2 worm cellular contexts compared by ENCODE assay signal in the genomic region with DNA sequence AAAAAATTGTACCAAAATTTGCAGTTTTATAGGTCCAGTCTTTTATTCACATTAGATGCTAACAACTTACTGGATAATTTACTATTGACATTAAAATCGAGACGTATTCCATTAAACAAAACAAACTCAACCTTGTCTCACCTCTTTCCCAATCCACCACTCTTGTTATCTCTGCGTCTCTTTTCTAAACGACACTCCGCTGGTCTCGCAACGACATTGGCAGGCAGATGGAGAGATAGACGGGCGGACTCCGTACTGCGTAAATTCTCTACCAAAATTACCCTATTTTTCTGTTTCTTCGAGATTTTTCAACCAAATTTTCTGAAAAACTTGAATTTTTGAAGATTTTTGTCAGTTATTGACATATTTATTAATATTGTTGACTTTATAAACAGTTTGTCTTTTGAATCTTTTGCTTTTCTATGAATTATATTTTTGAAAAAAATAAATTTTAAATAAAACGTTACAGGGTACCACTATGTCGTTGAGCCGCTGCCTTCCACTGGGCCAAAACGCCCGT.
TF ChIP-seq lines count a peak whose summit lies in the region.

asb-2 (plus strand) TSS at position 470 of the 520 bp plus-strand sequence.

TF ChIP-seq in whole organism, L1 larva, 84 proteins besides CTCF, POLR2A, EP300 and RAD21 (continued from another document and continues in another):
- TF ChIP-seq fkh-10 (GFP tag; optimal IDR thresholded peaks at IDR 0.05; lab: Kevin White, UChicago), result no peak
- peak; percentile 22 for TF ChIP-seq vab-15 (tag; optimal IDR thresholded peaks at IDR 0.05; lab: Kevin White, UChicago)
- TF ChIP-seq unc-62 (GFP tag; optimal IDR thresholded peaks at IDR 0.05; lab: Kevin White, UChicago), result no peak
- TF ChIP-seq lin-35 (GFP tag; optimal IDR thresholded peaks at IDR 0.05; lab: Kevin White, UChicago), result peak; percentile 79 to 92
- TF ChIP-seq unc-130 (tag; optimal IDR thresholded peaks at IDR 0.05; lab: Kevin White, UChicago), result peak; percentile 88
- peak; percentile 89 for TF ChIP-seq swsn-7 (tag; optimal IDR thresholded peaks at IDR 0.05; lab: Kevin White, UChicago)
- peak in 1 of 2 experiments; percentile 87 for TF ChIP-seq mdl-1 (tag; optimal IDR thresholded peaks at IDR 0.05; lab: Kevin White, UChicago)
- peak; percentile 58 for TF ChIP-seq egl-13 (tag; optimal IDR thresholded peaks at IDR 0.05; lab: Kevin White, UChicago)
- no peak for TF ChIP-seq unc-98 (GFP tag; IDR thresholded peaks at IDR 0.05; lab: Robert Waterston, UW)
- peak; percentile 48 for TF ChIP-seq nhr-237 (tag; optimal IDR thresholded peaks at IDR 0.05; lab: Kevin White, UChicago)
- TF ChIP-seq blmp-1 (tag; optimal IDR thresholded peaks at IDR 0.05; lab: Kevin White, UChicago), result no peak
- peak; percentile 70 for TF ChIP-seq grh-1 (GFP tag; IDR thresholded peaks at IDR 0.05; lab: Robert Waterston, UW)
- no peak for TF ChIP-seq pqm-1 (tag; optimal IDR thresholded peaks at IDR 0.05; lab: Kevin White, UChicago)
- peak; percentile 40 for TF ChIP-seq ama-1 (optimal IDR thresholded peaks at IDR 0.05; lab: Kevin White, UChicago)
- peak; percentile 23 for TF ChIP-seq lin-39 (tag; optimal IDR thresholded peaks at IDR 0.05; lab: Kevin White, UChicago)
- TF ChIP-seq ceh-88 (GFP tag; IDR thresholded peaks at IDR 0.05; lab: Robert Waterston, UW), result peak; percentile 35; the same call in 1 of the 2 replicates
- no peak for TF ChIP-seq sptf-1 (tag; optimal IDR thresholded peaks at IDR 0.05; lab: Kevin White, UChicago)
- TF ChIP-seq mab-9 (GFP tag; IDR thresholded peaks at IDR 0.05; lab: Robert Waterston, UW), result no peak
- peak; percentile 64 for TF ChIP-seq C04F5.9 (tag; optimal IDR thresholded peaks at IDR 0.05; lab: Kevin White, UChicago)
- TF ChIP-seq nhr-20 (tag; optimal IDR thresholded peaks at IDR 0.05; lab: Kevin White, UChicago), result peak; percentile 92
- TF ChIP-seq elt-2 (tag; optimal IDR thresholded peaks at IDR 0.05; lab: Kevin White, UChicago), result peak; percentile 32
- TF ChIP-seq isw-1 (GFP tag; IDR thresholded peaks at IDR 0.05; lab: Robert Waterston, UW), result peak; percentile 55
- TF ChIP-seq ceh-8 (GFP tag; optimal IDR thresholded peaks at IDR 0.05; lab: Kevin White, UChicago), result no peak
- peak; percentile 50 for TF ChIP-seq mef-2 (tag; optimal IDR thresholded peaks at IDR 0.05; lab: Kevin White, UChicago)
- TF ChIP-seq nhr-71 (tag; optimal IDR thresholded peaks at IDR 0.05; lab: Kevin White, UChicago), result peak; percentile 93
- no peak for TF ChIP-seq nhr-84 (tag; optimal IDR thresholded peaks at IDR 0.05; lab: Kevin White, UChicago)
- no peak for TF ChIP-seq hlh-4 (tag; optimal IDR thresholded peaks at IDR 0.05; lab: Kevin White, UChicago)
- TF ChIP-seq mep-1 (tag; optimal IDR thresholded peaks at IDR 0.05; lab: Kevin White, UChicago), result peak; percentile 95
- TF ChIP-seq egl-27 (tag; optimal IDR thresholded peaks at IDR 0.05; lab: Kevin White, UChicago), result no peak
- peak; percentile 71 for TF ChIP-seq snpc-4 (tag; optimal IDR thresholded peaks at IDR 0.05; lab: Kevin White, UChicago)
- no peak for TF ChIP-seq ets-5 (GFP tag; IDR thresholded peaks at IDR 0.05; lab: Robert Waterston, UW)
- TF ChIP-seq lin-13 (GFP tag; optimal IDR thresholded peaks at IDR 0.05; lab: Kevin White, UChicago), result peak; percentile 90
- TF ChIP-seq F16B12.6 (tag; optimal IDR thresholded peaks at IDR 0.05; lab: Kevin White, UChicago), result peak; percentile 56
- TF ChIP-seq nhr-77 (tag; optimal IDR thresholded peaks at IDR 0.05; lab: Kevin White, UChicago), result peak; percentile 80
- peak; percentile 86 for TF ChIP-seq nhr-90 (tag; optimal IDR thresholded peaks at IDR 0.05; lab: Kevin White, UChicago; ENCODE audit: poor library complexity)
- TF ChIP-seq nhr-85 (tag; lab: Kevin White, UChicago), result peak; percentile 92
- TF ChIP-seq pax-3 (tag; optimal IDR thresholded peaks at IDR 0.05; lab: Kevin White, UChicago), result peak; percentile 39
- TF ChIP-seq dsc-1 (tag; optimal IDR thresholded peaks at IDR 0.05; lab: Kevin White, UChicago), result peak; percentile 79
- TF ChIP-seq ces-1 (GFP tag; optimal IDR thresholded peaks at IDR 0.05; lab: Kevin White, UChicago), result no peak
- peak; percentile 47 for TF ChIP-seq aly-2 (tag; optimal IDR thresholded peaks at IDR 0.05; lab: Kevin White, UChicago)
- TF ChIP-seq zag-1 (tag; optimal IDR thresholded peaks at IDR 0.05; lab: Kevin White, UChicago), result no peak
- TF ChIP-seq nhr-47 (tag; optimal IDR thresholded peaks at IDR 0.05; lab: Kevin White, UChicago), result peak; percentile 90
- TF ChIP-seq hlh-17 (GFP tag; optimal IDR thresholded peaks at IDR 0.05; lab: Kevin White, UChicago; ENCODE audit: borderline replicate concordance), result no peak
- TF ChIP-seq lin-14 (GFP tag; optimal IDR thresholded peaks at IDR 0.05; lab: Kevin White, UChicago), result peak; percentile 93
- peak; percentile 80 for TF ChIP-seq fkh-8 (tag; optimal IDR thresholded peaks at IDR 0.05; lab: Kevin White, UChicago)
- TF ChIP-seq lir-3 (tag; optimal IDR thresholded peaks at IDR 0.05; lab: Kevin White, UChicago; ENCODE audit: poor library complexity), result peak; percentile 64
- TF ChIP-seq tlp-1 (tag; optimal IDR thresholded peaks at IDR 0.05; lab: Kevin White, UChicago), result no peak
- TF ChIP-seq fkh-4 (tag; optimal IDR thresholded peaks at IDR 0.05; lab: Kevin White, UChicago; ENCODE audit: borderline replicate concordance), result no peak
- TF ChIP-seq ceh-82 (tag; optimal IDR thresholded peaks at IDR 0.05; lab: Kevin White, UChicago), result peak; percentile 74 to 93 (median 79)
- TF ChIP-seq efl-1 (optimal IDR thresholded peaks at IDR 0.05; lab: Kevin White, UChicago), result peak; percentile 79 to 90
- peak; percentile 71 to 93 for TF ChIP-seq efl-1 (GFP tag; optimal IDR thresholded peaks at IDR 0.05 in 1 of 2; lab: Kevin White, UChicago)
- TF ChIP-seq lsy-2 (tag; optimal IDR thresholded peaks at IDR 0.05; lab: Kevin White, UChicago), result peak; percentile 85 to 92
- no peak for TF ChIP-seq C34B4.2 (tag; optimal IDR thresholded peaks at IDR 0.05; lab: Kevin White, UChicago)
- no peak for TF ChIP-seq zip-4 (GFP tag; optimal IDR thresholded peaks at IDR 0.05; lab: Kevin White, UChicago)
- TF ChIP-seq nhr-76 (tag; optimal IDR thresholded peaks at IDR 0.05; lab: Kevin White, UChicago), result no peak
- peak; percentile 89 for TF ChIP-seq C16A3.4 (tag; optimal IDR thresholded peaks at IDR 0.05; lab: Kevin White, UChicago)
- TF ChIP-seq hpl-2 (GFP tag; optimal IDR thresholded peaks at IDR 0.05; lab: Kevin White, UChicago), result peak; percentile 45
- TF ChIP-seq ceh-63 (GFP tag; optimal IDR thresholded peaks at IDR 0.05; lab: Kevin White, UChicago), result no peak
- peak; percentile 90 for TF ChIP-seq fos-1 (tag; optimal IDR thresholded peaks at IDR 0.05; lab: Kevin White, UChicago)
- TF ChIP-seq Y116A8C.19 (tag; optimal IDR thresholded peaks at IDR 0.05; lab: Kevin White, UChicago; ENCODE audit: borderline replicate concordance), result no peak
- TF ChIP-seq aha-1 (tag; optimal IDR thresholded peaks at IDR 0.05; lab: Kevin White, UChicago), result no peak
- TF ChIP-seq xbp-1 (tag; optimal IDR thresholded peaks at IDR 0.05; lab: Kevin White, UChicago), result peak; percentile 97
- no peak for TF ChIP-seq sox-4 (tag; optimal IDR thresholded peaks at IDR 0.05; lab: Kevin White, UChicago)

TF ChIP-seq in whole organism, L3 larva, 47 proteins besides CTCF, POLR2A, EP300 and RAD21 (continued from another document):
- TF ChIP-seq tbx-2 (tag; optimal IDR thresholded peaks at IDR 0.05; lab: Kevin White, UChicago) (peak; percentile 42), ceh-82 (tag; optimal IDR thresholded peaks at IDR 0.05; lab: Kevin White, UChicago) (peak; percentile 34), aly-2 (tag; optimal IDR thresholded peaks at IDR 0.05; lab: Kevin White, UChicago) (no peak), nhr-43 (tag; optimal IDR thresholded peaks at IDR 0.05; lab: Kevin White, UChicago; ENCODE audit: poor library complexity, severe bottlenecking) (peak; percentile 67), ama-1 (optimal IDR thresholded peaks at IDR 0.05; lab: Kevin White, UChicago) (peak; percentile 36), fkh-10 (GFP tag; optimal IDR thresholded peaks at IDR 0.05; lab: Kevin White, UChicago) (peak; percentile 2), R02D3.7 (tag; optimal IDR thresholded peaks at IDR 0.05; lab: Kevin White, UChicago) (peak; percentile 75), ztf-4 (tag; optimal IDR thresholded peaks at IDR 0.05; lab: Kevin White, UChicago) (peak; percentile 41), skn-1 (tag; optimal IDR thresholded peaks at IDR 0.05; lab: Kevin White, UChicago) (peak; percentile 32), mml-1 (tag; optimal IDR thresholded peaks at IDR 0.05; lab: Kevin White, UChicago) (no peak), nhr-25 (tag; optimal IDR thresholded peaks at IDR 0.05; lab: Kevin White, UChicago) (peak; percentile 97), nhr-28 (tag; optimal IDR thresholded peaks at IDR 0.05; lab: Kevin White, UChicago) (no peak), jun-1 (tag; optimal IDR thresholded peaks at IDR 0.05; lab: Kevin White, UChicago) (peak; percentile 63), egl-5 (tag; optimal IDR thresholded peaks at IDR 0.05; lab: Kevin White, UChicago) (peak; percentile 77), ZK546.5 (tag; optimal IDR thresholded peaks at IDR 0.05; lab: Kevin White, UChicago) (no peak)
